Worm (Caenorhabditis elegans) whole organism, young adult: Measurements from ENCODE around the gene glb-4.

ENCODE experiments used
- B0035.1 ChIP-seq: sonication (generic microtip); optimal IDR thresholded peaks from 2 replicates; lab custom pipeline; 2016; ENCODE audit warnings: missing genetic modification characterization, mild to moderate bottlenecking, missing compliant biosample characterization, missing genotype, missing genetic modification reagents
- B0336.3 ChIP-seq: fragments of 200-800 bp; sonication (Bioruptor generic); IDR thresholded peaks from 2 replicates; pipeline ENCODE4 v1.3.6; 2022; ENCODE audit warnings: missing genetic modification characterization, missing compliant biosample characterization
- C06A6.2 ChIP-seq: fragments of 200-800 bp; sonication (Bioruptor generic); conservative IDR thresholded peaks from 2 replicates; pipeline ENCODE4 v1.3.6; 2022; ENCODE audit warnings: missing genetic modification characterization, missing compliant biosample characterization
- F10E7.11 ChIP-seq: sonication (generic microtip); optimal IDR thresholded peaks from 2 replicates; lab custom pipeline; 2017; ENCODE audit warnings: mild to moderate bottlenecking, missing genetic modification characterization, moderate library complexity, missing compliant biosample characterization
- F22D6.2 ChIP-seq: sonication (generic microtip); optimal IDR thresholded peaks from 2 replicates; lab custom pipeline; 2016; ENCODE audit warnings: mild to moderate bottlenecking, missing genetic modification characterization, missing compliant biosample characterization
- F23B12.7 ChIP-seq: sonication (generic microtip); optimal IDR thresholded peaks from 2 replicates; lab custom pipeline; 2017; ENCODE audit warnings: missing genetic modification characterization, mild to moderate bottlenecking, missing compliant biosample characterization, antibody characterized with exemption, moderate library complexity; ENCODE audit not compliant: insufficient read depth
- F37B4.10 ChIP-seq: fragments of 200-800 bp; sonication (Bioruptor generic); IDR thresholded peaks from 2 replicates; pipeline ENCODE4 v1.3.6; 2022; ENCODE audit warnings: missing genetic modification characterization, missing compliant biosample characterization
- T07F8.4 ChIP-seq: sonication (generic microtip); optimal IDR thresholded peaks from 2 replicates; lab custom pipeline; 2016; ENCODE audit warnings: mild to moderate bottlenecking, missing genetic modification characterization, moderate library complexity, missing compliant biosample characterization
- Y53F4B.3 ChIP-seq: fragments of 200-800 bp; sonication (Bioruptor generic); IDR thresholded peaks from 2 replicates; pipeline ENCODE4 v1.3.6; 2022; ENCODE audit warnings: missing genetic modification reagents, missing genetic modification characterization, missing compliant biosample characterization
- Y79H2A.3 ChIP-seq: fragments of 200-800 bp; sonication (Bioruptor generic); conservative IDR thresholded peaks from 2 replicates; pipeline ENCODE4 v1.3.6; 2022; ENCODE audit warnings: missing genetic modification reagents, missing genetic modification characterization, missing compliant biosample characterization
- ama-1 ChIP-seq, 3 experiments: fragments of 150-350 bp in 1 of 3; sonication (generic microtip) in 2 of 3; optimal IDR thresholded peaks; 2 replicates each; lab custom pipeline; 2014 to 2018; ENCODE audit warnings: missing biosample characterization in 2 of 3, missing genetic modification characterization in 2 of 3, missing genetic modification reagents in 2 of 3
- aptf-2 ChIP-seq: fragments of 200-800 bp; sonication (Bioruptor generic); conservative IDR thresholded peaks from 2 replicates; pipeline ENCODE4 v1.3.6; 2022; ENCODE audit warnings: missing genetic modification reagents, missing genetic modification characterization, missing compliant biosample characterization
- attf-3 ChIP-seq: fragments of 200-800 bp; sonication (Bioruptor generic); conservative IDR thresholded peaks from 2 replicates; pipeline ENCODE4 v1.3.6; 2022; ENCODE audit warnings: missing genetic modification reagents, missing genetic modification characterization, missing compliant biosample characterization
- attf-5 ChIP-seq: fragments of 200-800 bp; sonication (Bioruptor generic); optimal IDR thresholded peaks from 2 replicates; lab custom pipeline; 2018; ENCODE audit warnings: mild to moderate bottlenecking, missing genetic modification characterization, missing compliant biosample characterization
- bed-2 ChIP-seq: fragments of 200-800 bp; sonication (Bioruptor generic); IDR thresholded peaks from 2 replicates; pipeline ENCODE4 v1.3.6; 2022; ENCODE audit warnings: missing genetic modification reagents, missing genetic modification characterization, missing compliant biosample characterization
- die-1 ChIP-seq: sonication (generic microtip); optimal IDR thresholded peaks from 2 replicates; lab custom pipeline; 2016; ENCODE audit warnings: missing genotype, mild to moderate bottlenecking, missing genetic modification characterization, missing compliant biosample characterization
- egl-18 ChIP-seq: fragments of 200-800 bp; sonication (Bioruptor generic); IDR thresholded peaks from 2 replicates; pipeline ENCODE4 v1.3.6; 2022; ENCODE audit warnings: missing genetic modification reagents, missing genetic modification characterization, missing compliant biosample characterization
- egl-44 ChIP-seq: fragments of 200-800 bp; sonication (Bioruptor generic); IDR thresholded peaks from 2 replicates; pipeline ENCODE4 v1.3.6; 2022; ENCODE audit warnings: missing genetic modification reagents, missing genetic modification characterization, missing compliant biosample characterization
- ekl-4 ChIP-seq: fragments of 200-800 bp; sonication (Bioruptor generic); IDR thresholded peaks from 2 replicates; pipeline ENCODE4 v1.3.6; 2022; ENCODE audit warnings: missing genetic modification reagents, missing genetic modification characterization, missing compliant biosample characterization
- ets-4 ChIP-seq: fragments of 200-800 bp; sonication (Bioruptor generic); optimal IDR thresholded peaks from 2 replicates; lab custom pipeline; 2018; ENCODE audit warnings: mild to moderate bottlenecking, missing genetic modification characterization, missing compliant biosample characterization
- fkh-3 ChIP-seq: sonication (generic microtip); optimal IDR thresholded peaks from 2 replicates; lab custom pipeline; 2016; ENCODE audit warnings: mild to moderate bottlenecking, missing genetic modification characterization, missing compliant biosample characterization
- him-1 ChIP-seq: sonication (generic microtip); optimal IDR thresholded peaks from 2 replicates; lab custom pipeline; 2016; ENCODE audit warnings: missing genotype, missing genetic modification reagents, missing genetic modification characterization, missing compliant biosample characterization
- hmg-1.2 ChIP-seq: fragments of 200-800 bp; sonication (Bioruptor generic); IDR thresholded peaks from 2 replicates; pipeline ENCODE4 v1.3.6; 2022; ENCODE audit warnings: missing genetic modification reagents, missing genetic modification characterization, missing compliant biosample characterization
- lin-35 ChIP-seq, 3 experiments: fragments of 150-350 bp in 2 of 3; sonication (generic microtip) in 1 of 3; optimal IDR thresholded peaks; 2 replicates each; lab custom pipeline; 2014 to 2018; ENCODE audit warnings: missing biosample characterization in 3 of 3, missing genetic modification characterization in 3 of 3, missing genetic modification reagents in 3 of 3
- lin-54 ChIP-seq: fragments of 200-800 bp; sonication (Bioruptor generic); optimal IDR thresholded peaks from 2 replicates; lab custom pipeline; 2018; ENCODE audit warnings: mild to moderate bottlenecking, missing genetic modification characterization, missing compliant biosample characterization
- lir-1 ChIP-seq: fragments of 200-800 bp; sonication (Bioruptor generic); conservative IDR thresholded peaks from 2 replicates; pipeline ENCODE4 v1.3.6; 2022; ENCODE audit warnings: missing genetic modification reagents, missing genetic modification characterization, missing compliant biosample characterization
- madf-6 ChIP-seq: fragments of 200-800 bp; sonication (Bioruptor generic); IDR thresholded peaks from 2 replicates; pipeline ENCODE4 v1.3.6; 2022; ENCODE audit warnings: missing genetic modification reagents, missing genetic modification characterization, missing compliant biosample characterization
- mcd-1 ChIP-seq: fragments of 200-800 bp; sonication (Bioruptor generic); IDR thresholded peaks from 2 replicates; pipeline ENCODE4 v1.3.6; 2022; ENCODE audit warnings: missing genetic modification reagents, missing genetic modification characterization, missing compliant biosample characterization
- mel-28 ChIP-seq: sonication (generic microtip); optimal IDR thresholded peaks from 2 replicates; lab custom pipeline; 2016; ENCODE audit warnings: borderline replicate concordance, mild to moderate bottlenecking, missing genetic modification characterization, missing compliant biosample characterization
- mxl-1 ChIP-seq: sonication (generic microtip); optimal IDR thresholded peaks from 2 replicates; lab custom pipeline; 2016; ENCODE audit warnings: missing genetic modification characterization, missing compliant biosample characterization
- nfya-1 ChIP-seq: sonication (generic microtip); optimal IDR thresholded peaks from 2 replicates; lab custom pipeline; 2017; ENCODE audit warnings: antibody characterized with exemption, missing compliant biosample characterization, missing genetic modification characterization, borderline replicate concordance; ENCODE audit not compliant: insufficient read depth
- nfyb-1 ChIP-seq: fragments of 200-800 bp; sonication (Bioruptor generic); IDR thresholded peaks from 2 replicates; pipeline ENCODE4 v1.3.6; 2022; ENCODE audit warnings: missing genetic modification reagents, missing genetic modification characterization, missing compliant biosample characterization
- nhr-27 ChIP-seq: fragments of 200-800 bp; sonication (Bioruptor generic); optimal IDR thresholded peaks from 2 replicates; lab custom pipeline; 2018; ENCODE audit warnings: mild to moderate bottlenecking, missing genetic modification characterization, moderate library complexity, missing compliant biosample characterization
- nhr-80 ChIP-seq: sonication (generic microtip); optimal IDR thresholded peaks from 2 replicates; lab custom pipeline; 2016; ENCODE audit warnings: missing genetic modification characterization, missing compliant biosample characterization
- nhr-90 ChIP-seq: sonication (generic microtip); optimal IDR thresholded peaks from 2 replicates; lab custom pipeline; 2016; ENCODE audit warnings: missing genotype, mild to moderate bottlenecking, missing genetic modification characterization, missing compliant biosample characterization
- pbrm-1 ChIP-seq: fragments of 200-800 bp; sonication (Bioruptor generic); IDR thresholded peaks from 2 replicates; pipeline ENCODE4 v1.3.6; 2022; ENCODE audit warnings: missing genetic modification reagents, missing genetic modification characterization, missing compliant biosample characterization
- sea-2 ChIP-seq: fragments of 200-800 bp; sonication (Bioruptor generic); IDR thresholded peaks from 2 replicates; pipeline ENCODE4 v1.3.6; 2022; ENCODE audit warnings: missing genetic modification characterization, missing compliant biosample characterization
- snpc-1.3 ChIP-seq: sonication (generic microtip); optimal IDR thresholded peaks from 2 replicates; lab custom pipeline; 2017; ENCODE audit warnings: missing genetic modification characterization, mild to moderate bottlenecking, missing compliant biosample characterization, antibody characterized with exemption, moderate library complexity, missing genotype, missing genetic modification reagents; ENCODE audit not compliant: insufficient read depth
- sptf-2 ChIP-seq: fragments of 200-800 bp; sonication (Bioruptor generic); optimal IDR thresholded peaks from 2 replicates; lab custom pipeline; 2018; ENCODE audit warnings: mild to moderate bottlenecking, missing genetic modification characterization, missing compliant biosample characterization
- tbx-9 ChIP-seq: sonication (generic microtip); optimal IDR thresholded peaks from 2 replicates; lab custom pipeline; 2016; ENCODE audit warnings: borderline replicate concordance, missing genetic modification characterization, inconsistent platforms, missing compliant biosample characterization
- zim-3 ChIP-seq: sonication (generic microtip); optimal IDR thresholded peaks from 2 replicates; lab custom pipeline; 2017; ENCODE audit warnings: mild to moderate bottlenecking, missing genetic modification characterization, moderate library complexity, missing compliant biosample characterization
- ztf-22 ChIP-seq: fragments of 200-800 bp; sonication (Bioruptor generic); optimal IDR thresholded peaks from 2 replicates; lab custom pipeline; 2018; ENCODE audit warnings: mild to moderate bottlenecking, missing genetic modification characterization, moderate library complexity, missing compliant biosample characterization
- ztf-6 ChIP-seq: fragments of 200-800 bp; sonication (Bioruptor generic); IDR thresholded peaks from 2 replicates; pipeline ENCODE4 v1.3.6; 2022; ENCODE audit warnings: missing genetic modification reagents, missing genetic modification characterization, missing compliant biosample characterization

Gene glb-4

DNA sequence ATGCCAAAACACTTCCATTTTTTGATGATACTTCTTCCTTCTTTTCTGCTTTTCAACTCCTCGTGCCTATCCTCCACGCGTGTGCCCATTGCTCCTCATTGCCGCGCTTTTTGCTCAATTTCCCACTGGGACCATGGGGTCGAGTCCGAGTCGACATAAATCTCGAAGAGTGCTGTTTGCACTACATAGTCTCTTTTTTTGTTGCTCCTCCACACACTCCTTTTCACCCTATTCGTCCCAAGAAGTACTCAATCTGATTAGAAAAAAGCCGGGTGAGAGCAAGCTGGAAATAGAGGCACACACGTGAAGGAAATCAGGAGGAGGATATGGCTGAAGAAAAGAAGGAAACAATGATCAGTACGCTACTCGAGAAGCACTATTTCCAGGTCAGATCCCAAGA, 31.6 kb upstream of the glb-4 start, which contains the start of gene arrd-6:
TSS of gene arrd-6 (plus strand) at position 169 of the 400 bp plus-strand sequence.
- no peak for TF ChIP-seq ekl-4 (GFP tag; lab: Robert Waterston, UW)
- TF ChIP-seq F37B4.10: no peak
- no peak for TF ChIP-seq egl-18 (GFP tag; lab: Robert Waterston, UW)
- TF ChIP-seq pbrm-1 (GFP tag; lab: Robert Waterston, UW): 0 out of 2 replicates have a peak, but pooled peaks have one; percentile 20
- TF ChIP-seq, all 124 proteins: peak for 1

DNA sequence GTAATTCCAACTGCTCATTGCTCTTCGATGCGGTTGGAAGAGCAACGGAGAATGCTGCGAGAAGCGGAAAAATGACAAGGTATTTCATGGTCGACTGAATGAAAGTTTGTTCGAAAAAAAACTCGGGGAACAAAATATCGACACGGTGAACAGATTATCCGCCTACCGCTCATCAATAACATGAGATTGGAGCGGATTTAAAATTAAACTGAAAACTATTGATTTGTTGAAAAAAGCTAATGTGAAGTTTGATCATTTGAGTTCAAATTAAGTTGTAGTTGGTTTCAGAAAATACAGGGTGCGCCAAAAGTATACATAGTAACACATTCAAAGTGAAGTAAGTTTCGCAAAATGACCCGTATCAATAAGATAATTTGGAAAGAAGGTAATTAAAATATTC, 29.1 kb upstream of the glb-4 start, which contains the start of gene F40F8.4:
TSS of gene F40F8.4 (minus strand) at position 101 of the 400 bp plus-strand sequence.
- TF ChIP-seq fkh-3 (tag; lab: Kevin White, UChicago) (no peak), tbx-9 (tag; lab: Kevin White, UChicago) (no peak), Y79H2A.3 (GFP tag; lab: Robert Waterston, UW) (no peak), nfya-1 (tag; lab: Kevin White, UChicago) (no peak), lin-35 (GFP tag; optimal IDR thresholded peaks at IDR 0.05; lab: Kevin White, UChicago) (no peak), nhr-27 (tag; lab: Kevin White, UChicago) (no peak), sptf-2 (no peak), ztf-6 (GFP tag; lab: Robert Waterston, UW) (no peak), mel-28 (no peak), madf-6 (GFP tag; lab: Robert Waterston, UW) (no peak)
- TF ChIP-seq, all 124 proteins: peak for 0

DNA sequence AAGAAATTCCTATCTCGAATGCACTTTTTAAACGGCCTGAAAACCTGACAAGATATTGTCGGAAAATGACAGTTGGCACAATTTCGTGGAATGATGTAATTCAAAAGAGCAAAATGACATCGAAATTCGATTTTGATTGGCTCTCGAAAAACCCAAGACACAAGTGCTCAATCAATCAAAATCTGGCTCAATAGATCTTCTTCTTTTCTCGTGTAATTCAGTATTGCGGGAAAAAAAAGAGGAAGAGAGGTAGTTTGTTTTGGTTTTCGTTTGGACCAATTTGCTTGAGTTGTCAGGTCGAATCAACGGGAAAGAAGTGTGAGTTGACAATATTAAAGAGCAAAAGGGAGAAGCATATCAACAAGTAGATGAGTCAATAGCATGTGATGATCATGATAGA, 24.8 kb upstream of the glb-4 start:
- TF ChIP-seq nhr-80 (tag; lab: Kevin White, UChicago): peak; percentile 18
- TF ChIP-seq zim-3: no peak
- no peak for TF ChIP-seq nfyb-1 (GFP tag; lab: Robert Waterston, UW)
- TF ChIP-seq, all 124 proteins: peak for 1

DNA sequence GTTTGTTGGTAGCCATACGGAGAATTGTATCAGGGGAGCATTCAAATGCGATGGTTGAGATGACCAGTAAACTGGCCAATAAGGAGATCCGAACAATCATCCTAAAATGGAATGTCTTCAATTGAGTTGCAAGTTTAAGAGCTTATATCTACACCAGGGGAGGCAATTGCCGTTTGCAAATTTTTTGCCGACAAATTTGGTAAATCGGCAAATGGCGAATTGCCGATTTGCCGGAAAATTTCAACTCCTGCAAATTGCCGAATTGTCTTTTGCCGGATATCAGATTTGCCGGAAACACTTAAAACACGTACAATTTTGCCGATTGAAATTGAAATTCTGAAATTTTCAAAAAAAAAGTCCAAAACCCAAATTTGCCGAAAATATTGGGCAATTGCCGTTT, 23.8 kb upstream of the glb-4 start, which contains the start of gene F40F8.5:
TSS of gene F40F8.5 (minus strand) at position 101 of the 400 bp plus-strand sequence.
- no peak for TF ChIP-seq fkh-3 (tag; lab: Kevin White, UChicago)
- no peak for TF ChIP-seq ama-1 (optimal IDR thresholded peaks at IDR 0.05; lab: Kevin White, UChicago)
- no peak for TF ChIP-seq ama-1 (GFP tag; optimal IDR thresholded peaks at IDR 0.05; lab: Kevin White, UChicago)
- no peak for TF ChIP-seq snpc-1.3 (tag; lab: Kevin White, UChicago)
- no peak for TF ChIP-seq B0035.1 (tag; lab: Kevin White, UChicago)
- no peak for TF ChIP-seq F37B4.10
- no peak for TF ChIP-seq T07F8.4
- TF ChIP-seq mcd-1: no peak
- no peak for TF ChIP-seq nhr-90 (tag; lab: Kevin White, UChicago)
- no peak for TF ChIP-seq egl-18 (GFP tag; lab: Robert Waterston, UW)
- TF ChIP-seq mxl-1: no peak
- no peak for TF ChIP-seq zim-3
- no peak for TF ChIP-seq attf-5
- no peak for TF ChIP-seq sptf-2
- TF ChIP-seq pbrm-1 (GFP tag; lab: Robert Waterston, UW): no peak
- no peak for TF ChIP-seq attf-3 (GFP tag; lab: Robert Waterston, UW)
- TF ChIP-seq Y53F4B.3 (GFP tag; lab: Robert Waterston, UW): no peak
- no peak for TF ChIP-seq die-1 (tag; lab: Kevin White, UChicago)
- no peak for TF ChIP-seq C06A6.2
- TF ChIP-seq F10E7.11: no peak
- no peak for TF ChIP-seq egl-44

DNA sequence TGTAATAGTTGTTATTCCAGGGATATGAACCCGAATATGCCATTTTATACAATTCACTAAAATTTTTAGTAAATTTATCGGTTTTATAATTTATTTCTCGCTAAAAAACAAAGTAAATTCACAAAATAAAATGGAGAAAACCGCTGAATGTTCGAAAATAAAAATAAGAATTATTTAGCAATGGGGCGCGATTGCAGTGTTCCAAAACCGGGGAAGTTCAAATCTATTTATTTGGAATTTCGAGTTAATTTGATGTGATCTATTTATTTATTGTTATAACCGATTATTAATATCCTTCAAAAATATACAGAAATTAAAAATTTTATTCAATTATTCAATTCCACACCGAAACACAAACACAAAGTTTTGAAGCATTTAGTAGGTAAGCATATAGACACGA, 21.5 kb upstream of the glb-4 start, which contains the start of gene F40F8.11:
TSS of gene F40F8.11 (minus strand) at position 49 of the 400 bp plus-strand sequence.
- no peak for TF ChIP-seq sea-2 (GFP tag; lab: Robert Waterston, UW)
- no peak for TF ChIP-seq lir-1 (GFP tag; lab: Robert Waterston, UW)
- TF ChIP-seq F23B12.7 (tag; lab: Kevin White, UChicago): no peak
- no peak for TF ChIP-seq ets-4
- TF ChIP-seq F22D6.2 (tag; lab: Kevin White, UChicago): no peak
- no peak for TF ChIP-seq him-1
- no peak for TF ChIP-seq aptf-2
- TF ChIP-seq ztf-22: no peak
- TF ChIP-seq hmg-1.2 (GFP tag; lab: Robert Waterston, UW): no peak
- peak; percentile 55 for TF ChIP-seq lin-54
- no peak for TF ChIP-seq bed-2 (GFP tag; lab: Robert Waterston, UW)
- peak in 1 of 3 experiments; percentile 59 for TF ChIP-seq lin-35 (GFP tag; optimal IDR thresholded peaks at IDR 0.05; lab: Kevin White, UChicago)
- no peak for TF ChIP-seq B0336.3 (GFP tag; lab: Robert Waterston, UW)
